Worm (Caenorhabditis elegans): ENCODE measurements around the gene K02D3.1.

- TF ChIP-seq egl-5 (tag; optimal IDR thresholded peaks at IDR 0.05): no peak
- TF ChIP-seq nhr-12 (tag; optimal IDR thresholded peaks at IDR 0.05): no peak
These were observed 5.2 kb downstream of the K02D3.1 start, which contains the start of gene K02D3.2 for ce11 chrX:13711909-13712308.

Measured in whole organism, L3 larva.